Worm (Caenorhabditis elegans): ENCODE data around the gene rabs-5.
A peak's percentile ranks its signal among the peaks of the same experiment; 100 is the strongest.

Gene rabs-5

DNA sequence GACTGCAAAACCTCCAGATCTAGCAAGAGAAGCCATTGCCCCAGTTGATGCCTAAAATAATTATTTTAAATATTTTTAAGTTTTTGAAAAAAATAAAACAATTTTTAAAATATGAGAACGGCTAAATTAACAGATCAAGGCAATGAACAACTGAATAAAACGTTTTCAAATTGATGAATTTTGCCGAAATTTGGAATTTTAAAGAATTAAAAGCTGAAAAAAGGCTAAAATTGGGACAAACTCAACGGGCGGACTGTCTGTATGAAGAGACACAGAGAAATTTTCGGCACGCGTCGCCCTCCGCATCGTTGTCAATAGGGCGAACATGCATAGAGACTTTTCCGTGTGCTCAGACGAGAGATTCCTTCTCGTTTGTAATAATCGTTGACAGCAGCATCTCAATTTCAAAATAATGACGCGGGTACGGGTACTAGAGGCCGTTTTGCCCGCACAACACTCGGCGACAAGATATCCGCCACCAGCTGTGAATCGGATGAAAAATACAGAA is 28.7 kb upstream of the rabs-5 start, which contains the start of the genes isp-1 and islo-1 (continued):
- TF ChIP-seq nhr-25 (tag; optimal IDR thresholded peaks at IDR 0.05), result peak; percentile 20
- no peak for TF ChIP-seq nhr-237 (tag; optimal IDR thresholded peaks at IDR 0.05)
- TF ChIP-seq elt-1 (tag; optimal IDR thresholded peaks at IDR 0.05), result no peak
- TF ChIP-seq skn-1 (tag; optimal IDR thresholded peaks at IDR 0.05), result no peak
- peak; percentile 80 for TF ChIP-seq nhr-129 (tag; optimal IDR thresholded peaks at IDR 0.05)
- no peak for TF ChIP-seq nhr-12 (tag; optimal IDR thresholded peaks at IDR 0.05)
- no peak for TF ChIP-seq ztf-4 (tag; optimal IDR thresholded peaks at IDR 0.05)
- TF ChIP-seq nhr-77 (tag; optimal IDR thresholded peaks at IDR 0.05), result no peak
- no peak for TF ChIP-seq nhr-10 (tag; optimal IDR thresholded peaks at IDR 0.05)
- no peak for TF ChIP-seq lin-39 (tag; optimal IDR thresholded peaks at IDR 0.05)
- TF ChIP-seq C34F6.9 (tag; optimal IDR thresholded peaks at IDR 0.05), result peak; percentile 81
- TF ChIP-seq egl-27 (tag; optimal IDR thresholded peaks at IDR 0.05), result no peak
- TF ChIP-seq unc-39 (tag; optimal IDR thresholded peaks at IDR 0.05), result no peak
- TF ChIP-seq nhr-6 (tag; optimal IDR thresholded peaks at IDR 0.05), result no peak
- no peak for TF ChIP-seq ztf-11 (tag; optimal IDR thresholded peaks at IDR 0.05)
- no peak for TF ChIP-seq ztf-1 (GFP tag; conservative IDR thresholded peaks at IDR 0.05)
- TF ChIP-seq lsy-2 (tag; optimal IDR thresholded peaks at IDR 0.05), result peak in 1 of 2 experiments; percentile 69
- TF ChIP-seq peb-1 (tag; optimal IDR thresholded peaks at IDR 0.05), result no peak
- peak; percentile 36 for TF ChIP-seq lin-11 (tag; optimal IDR thresholded peaks at IDR 0.05)
- peak; percentile 45 for TF ChIP-seq fos-1 (tag; optimal IDR thresholded peaks at IDR 0.05)
- no peak for TF ChIP-seq sem-4 (tag; optimal IDR thresholded peaks at IDR 0.05)
- TF ChIP-seq unc-55 (GFP tag; optimal IDR thresholded peaks at IDR 0.05), result peak; percentile 76
- TF ChIP-seq lin-13 (GFP tag; optimal IDR thresholded peaks at IDR 0.05), result no peak
- no peak for TF ChIP-seq ama-1 (optimal IDR thresholded peaks at IDR 0.05)

DNA sequence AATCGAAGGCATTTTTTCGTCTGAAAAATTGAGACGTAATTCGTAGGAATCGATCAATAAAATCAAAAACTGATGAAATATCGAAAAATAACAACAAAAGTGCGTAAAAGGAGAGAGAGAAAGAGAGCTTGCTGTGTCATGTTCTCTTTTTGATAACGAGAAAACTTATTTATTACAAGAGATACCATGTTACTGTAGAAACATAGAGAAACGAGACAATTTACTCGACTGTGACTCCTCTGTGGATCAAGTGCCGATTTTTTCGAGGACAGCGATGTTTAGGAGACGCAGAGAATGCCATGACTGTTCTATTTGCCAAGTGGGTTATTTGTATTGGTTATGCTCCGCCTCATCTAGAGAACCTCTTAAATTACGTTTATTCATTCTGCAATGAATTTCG is 26.1 kb upstream of the rabs-5 start, which contains the start of gene sph-1:
sph-1 (minus strand) TSS at position 23 of the 400 bp plus-strand sequence.
- TF ChIP-seq sma-3 (GFP tag; optimal IDR thresholded peaks at IDR 0.05) (peak; percentile 3), elt-3 (tag; optimal IDR thresholded peaks at IDR 0.05) (no peak), lsy-2 (tag; optimal IDR thresholded peaks at IDR 0.05) (peak in 1 of 2 experiments; percentile 31), ztf-11 (tag; optimal IDR thresholded peaks at IDR 0.05) (no peak), nhr-25 (tag; optimal IDR thresholded peaks at IDR 0.05) (peak; percentile 25), egl-27 (tag; optimal IDR thresholded peaks at IDR 0.05) (no peak), mdl-1 (tag; optimal IDR thresholded peaks at IDR 0.05) (no peak), blmp-1 (tag; optimal IDR thresholded peaks at IDR 0.05; ENCODE audit: insufficient read depth) (no peak), ceh-16 (tag; optimal IDR thresholded peaks at IDR 0.05) (no peak), C34F6.9 (tag; optimal IDR thresholded peaks at IDR 0.05) (peak; percentile 24), ztf-4 (tag; optimal IDR thresholded peaks at IDR 0.05) (peak; percentile 39), aly-2 (tag; optimal IDR thresholded peaks at IDR 0.05) (no peak), ztf-1 (GFP tag; conservative IDR thresholded peaks at IDR 0.05) (no peak), F13H6.1 (tag; optimal IDR thresholded peaks at IDR 0.05) (peak; percentile 34), snpc-4 (tag; optimal IDR thresholded peaks at IDR 0.05) (no peak), nhr-21 (tag; optimal IDR thresholded peaks at IDR 0.05) (peak; percentile 51), crh-2 (tag; optimal IDR thresholded peaks at IDR 0.05) (peak; percentile 61), mbf-1 (tag; optimal IDR thresholded peaks at IDR 0.05) (no peak), peb-1 (tag; optimal IDR thresholded peaks at IDR 0.05) (no peak), gmeb-1 (tag; optimal IDR thresholded peaks at IDR 0.05) (peak; percentile 36), unc-39 (tag; optimal IDR thresholded peaks at IDR 0.05) (no peak), nhr-129 (tag; optimal IDR thresholded peaks at IDR 0.05) (peak; percentile 65), nhr-77 (tag; optimal IDR thresholded peaks at IDR 0.05) (no peak), unc-55 (GFP tag; optimal IDR thresholded peaks at IDR 0.05) (no peak), fos-1 (tag; optimal IDR thresholded peaks at IDR 0.05) (peak; percentile 95), sma-9 (GFP tag; optimal IDR thresholded peaks at IDR 0.05) (peak; percentile 63), sma-9 (tag; optimal IDR thresholded peaks at IDR 0.05) (no peak), lin-13 (GFP tag; optimal IDR thresholded peaks at IDR 0.05) (peak; percentile 14), ZK546.5 (tag; optimal IDR thresholded peaks at IDR 0.05) (no peak), elt-1 (tag; optimal IDR thresholded peaks at IDR 0.05) (no peak)

DNA sequence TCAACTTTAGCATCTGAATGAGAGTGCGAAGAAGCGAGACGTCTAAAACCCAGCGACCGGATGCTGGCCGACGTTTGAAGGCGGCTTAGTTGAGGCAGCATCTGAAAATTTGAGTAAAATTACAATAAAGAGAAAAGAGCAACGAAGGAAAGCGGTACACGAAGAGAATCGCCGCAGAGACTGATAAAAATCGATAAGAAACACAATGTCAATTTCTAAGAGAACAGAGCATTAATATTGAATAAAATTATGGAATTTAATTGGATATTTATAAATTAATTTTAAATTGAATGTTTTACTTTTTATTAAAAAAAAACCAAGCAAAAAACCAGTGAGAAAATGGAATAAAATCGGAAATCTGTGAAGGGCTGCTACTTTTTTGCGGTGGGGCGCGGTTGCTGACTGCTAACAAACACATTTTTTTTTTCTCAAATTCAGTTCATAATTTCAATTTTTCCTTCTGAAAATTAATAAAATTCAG is 22.8 kb upstream of the rabs-5 start, which contains the start of the genes ndub-11 and moc-3:
ndub-11 (minus strand) TSS at position 101 of the 481 bp plus-strand sequence.
moc-3 (plus strand) TSS at position 431 of the 481 bp plus-strand sequence.
- TF ChIP-seq nhr-23 (tag; optimal IDR thresholded peaks at IDR 0.05) (no peak), C34F6.9 (tag; optimal IDR thresholded peaks at IDR 0.05) (peak; percentile 29), unc-55 (GFP tag; optimal IDR thresholded peaks at IDR 0.05) (peak; percentile 29), sma-9 (GFP tag; optimal IDR thresholded peaks at IDR 0.05) (no peak), sma-9 (tag; optimal IDR thresholded peaks at IDR 0.05) (no peak)
